Worm (Caenorhabditis elegans) whole organism, L4 larva: Measurements from ENCODE around the gene ZK945.4.

Source experiments
- D1046.2 ChIP-seq: fragments of 200-800 bp; sonication (Bioruptor generic); IDR thresholded peaks from 2 replicates; pipeline ENCODE4 v1.3.6; 2022; ENCODE audit warnings: missing genetic modification characterization, missing compliant biosample characterization
- F26F4.8 ChIP-seq: fragments of 200-800 bp; sonication (Bioruptor generic); conservative IDR thresholded peaks from 2 replicates; pipeline ENCODE4 v1.3.6; 2022; ENCODE audit warnings: missing genetic modification characterization, missing compliant biosample characterization
- F37D6.2 ChIP-seq: sonication (generic microtip); optimal IDR thresholded peaks from 2 replicates; lab custom pipeline; 2016; ENCODE audit warnings: mild to moderate bottlenecking, missing genetic modification characterization, missing compliant biosample characterization
- R02D3.7 ChIP-seq: fragments of 150-350 bp; sonication (generic microtip); optimal IDR thresholded peaks from 3 replicates; lab custom pipeline; 2014; ENCODE audit warnings: missing biosample characterization, missing genetic modification characterization
- Y105C5A.15 ChIP-seq: fragments of 200-800 bp; sonication (Bioruptor generic); IDR thresholded peaks from 2 replicates; pipeline ENCODE4 v1.3.6; 2022; ENCODE audit warnings: missing genetic modification characterization, missing compliant biosample characterization
- Y48G9A.11 ChIP-seq: fragments of 200-800 bp; sonication (Bioruptor generic); IDR thresholded peaks from 2 replicates; pipeline ENCODE4 v1.3.6; 2022; ENCODE audit warnings: missing genetic modification reagents, missing genetic modification characterization, missing compliant biosample characterization
- ama-1 ChIP-seq: fragments of 150-350 bp; optimal IDR thresholded peaks from 2 replicates; lab custom pipeline; 2014; ENCODE audit warnings: inconsistent platforms, mixed read lengths
- ceh-20 ChIP-seq: fragments of 200-800 bp; sonication (Bioruptor generic); IDR thresholded peaks from 2 replicates; pipeline ENCODE4 v1.3.6; 2022; ENCODE audit warnings: missing genetic modification reagents, missing genetic modification characterization, missing compliant biosample characterization
- ceh-62 ChIP-seq: sonication (generic microtip); optimal IDR thresholded peaks from 2 replicates; lab custom pipeline; 2017; ENCODE audit warnings: missing biosample characterization, missing genetic modification characterization
- ces-1 ChIP-seq: fragments of 150-350 bp; sonication (generic microtip); optimal IDR thresholded peaks from 4 replicates; lab custom pipeline; 2014; ENCODE audit warnings: missing biosample characterization, missing genetic modification reagents, missing genetic modification characterization
- daf-12 ChIP-seq: fragments of 150-350 bp; optimal IDR thresholded peaks from 2 replicates; lab custom pipeline; 2014; ENCODE audit warnings: missing biosample characterization, missing genetic modification reagents, missing genetic modification characterization
- daf-16 ChIP-seq, 3 experiments: sonication (generic microtip); optimal IDR thresholded peaks; 2 replicates each; lab custom pipeline; 2016 to 2017; ENCODE audit warnings: missing genetic modification characterization in 3 of 3, missing genetic modification reagents in 3 of 3, mild to moderate bottlenecking in 2 of 3, missing compliant biosample characterization in 2 of 3, missing biosample characterization in 1 of 3, moderate library complexity in 1 of 3
- daf-8 ChIP-seq: fragments of 200-800 bp; sonication (Bioruptor generic); IDR thresholded peaks from 2 replicates; pipeline ENCODE4 v1.3.6; 2022; ENCODE audit warnings: missing genetic modification characterization, missing compliant biosample characterization
- dmd-8 ChIP-seq: fragments of 200-800 bp; sonication (Bioruptor generic); IDR thresholded peaks from 2 replicates; pipeline ENCODE4 v1.3.6; 2022; ENCODE audit warnings: missing genetic modification characterization, missing compliant biosample characterization
- dmd-9 ChIP-seq: fragments of 200-800 bp; sonication (Bioruptor generic); IDR thresholded peaks from 2 replicates; pipeline ENCODE4 v1.3.6; 2022; ENCODE audit warnings: missing genetic modification reagents, missing genetic modification characterization, missing compliant biosample characterization
- duxl-1 ChIP-seq: sonication (generic microtip); optimal IDR thresholded peaks from 2 replicates; lab custom pipeline; 2016; ENCODE audit warnings: mild to moderate bottlenecking, missing genetic modification characterization, moderate library complexity, missing compliant biosample characterization; ENCODE audit not compliant: poor library complexity
- dve-1 ChIP-seq: sonication (generic microtip); optimal IDR thresholded peaks from 2 replicates; lab custom pipeline; 2017; ENCODE audit warnings: antibody characterized with exemption, mild to moderate bottlenecking, missing genetic modification characterization, missing compliant biosample characterization; ENCODE audit not compliant: insufficient read depth
- fkh-10 ChIP-seq: fragments of 150-350 bp; optimal IDR thresholded peaks from 2 replicates; lab custom pipeline; 2014; ENCODE audit warnings: missing biosample characterization, missing genetic modification reagents, missing genetic modification characterization
- fos-1 ChIP-seq: fragments of 150-350 bp; optimal IDR thresholded peaks from 2 replicates; lab custom pipeline; 2014; ENCODE audit warnings: missing biosample characterization, missing genetic modification characterization
- hlh-11 ChIP-seq: fragments of 200-800 bp; sonication (Bioruptor generic); optimal IDR thresholded peaks from 2 replicates; lab custom pipeline; 2018; ENCODE audit warnings: mild to moderate bottlenecking, missing genetic modification characterization, missing compliant biosample characterization
- hmg-1.1 ChIP-seq: fragments of 200-800 bp; sonication (Bioruptor generic); IDR thresholded peaks from 2 replicates; pipeline ENCODE4 v1.3.6; 2022; ENCODE audit warnings: missing genetic modification reagents, missing genetic modification characterization, missing compliant biosample characterization
- jun-1 ChIP-seq: fragments of 150-350 bp; optimal IDR thresholded peaks from 2 replicates; lab custom pipeline; 2014; ENCODE audit warnings: missing biosample characterization, missing genetic modification reagents, missing genetic modification characterization
- lin-29 ChIP-seq: fragments of 200-800 bp; sonication (Bioruptor generic); IDR thresholded peaks from 2 replicates; pipeline ENCODE4 v1.3.6; 2022; ENCODE audit warnings: missing genetic modification reagents, missing genetic modification characterization, missing compliant biosample characterization
- lin-38 ChIP-seq: fragments of 200-800 bp; sonication (Bioruptor generic); IDR thresholded peaks from 2 replicates; pipeline ENCODE4 v1.3.6; 2022; ENCODE audit warnings: missing genetic modification reagents, missing genetic modification characterization, missing compliant biosample characterization
- lir-3 ChIP-seq: sonication (generic microtip); optimal IDR thresholded peaks from 2 replicates; lab custom pipeline; 2016; ENCODE audit warnings: mild to moderate bottlenecking, missing genetic modification characterization, missing compliant biosample characterization
- mdt-29 ChIP-seq: fragments of 200-800 bp; sonication (Bioruptor generic); IDR thresholded peaks from 2 replicates; pipeline ENCODE4 v1.3.6; 2022; ENCODE audit warnings: missing genetic modification reagents, missing genetic modification characterization, missing compliant biosample characterization
- mep-1 ChIP-seq: fragments of 150-350 bp; sonication (generic microtip); optimal IDR thresholded peaks from 3 replicates; lab custom pipeline; 2014; ENCODE audit warnings: missing biosample characterization, missing genetic modification characterization
- mes-2 ChIP-seq: sonication (generic microtip); optimal IDR thresholded peaks from 2 replicates; lab custom pipeline; 2016; ENCODE audit warnings: missing genotype, mild to moderate bottlenecking, missing genetic modification characterization, missing compliant biosample characterization; ENCODE audit not compliant: poor library complexity, severe bottlenecking
- mxl-2 ChIP-seq: fragments of 200-800 bp; sonication (Bioruptor generic); conservative IDR thresholded peaks from 2 replicates; pipeline ENCODE4 v1.3.6; 2022; ENCODE audit warnings: missing genetic modification reagents, missing genetic modification characterization, missing compliant biosample characterization
- mxl-3 ChIP-seq: fragments of 200-800 bp; sonication (Bioruptor generic); optimal IDR thresholded peaks from 2 replicates; lab custom pipeline; 2018; ENCODE audit warnings: mild to moderate bottlenecking, missing genetic modification characterization, missing compliant biosample characterization
- nhr-10 ChIP-seq: fragments of 150-350 bp; optimal IDR thresholded peaks from 2 replicates; lab custom pipeline; 2014; ENCODE audit warnings: missing biosample characterization, missing genetic modification characterization
- nhr-102 ChIP-seq: sonication (generic microtip); optimal IDR thresholded peaks from 2 replicates; lab custom pipeline; 2016; ENCODE audit warnings: mild to moderate bottlenecking, missing genetic modification characterization, moderate library complexity, missing compliant biosample characterization
- nhr-11 ChIP-seq: fragments of 150-350 bp; optimal IDR thresholded peaks from 2 replicates; lab custom pipeline; 2014; ENCODE audit warnings: missing biosample characterization, missing genetic modification characterization
- nhr-237 ChIP-seq: sonication (generic microtip); optimal IDR thresholded peaks from 2 replicates; lab custom pipeline; 2017; ENCODE audit warnings: missing biosample characterization, missing genetic modification characterization
- nhr-41 ChIP-seq: fragments of 200-800 bp; sonication (Bioruptor generic); IDR thresholded peaks from 2 replicates; pipeline ENCODE4 v1.3.6; 2022; ENCODE audit warnings: missing genetic modification reagents, missing genetic modification characterization, missing compliant biosample characterization
- nhr-6 ChIP-seq: fragments of 150-350 bp; optimal IDR thresholded peaks from 2 replicates; lab custom pipeline; 2014; ENCODE audit warnings: missing biosample characterization, missing genetic modification characterization
- nhr-76 ChIP-seq: fragments of 150-350 bp; optimal IDR thresholded peaks from 2 replicates; lab custom pipeline; 2014; ENCODE audit warnings: missing biosample characterization, missing genetic modification characterization
- nhr-77 ChIP-seq: fragments of 150-350 bp; optimal IDR thresholded peaks from 2 replicates; lab custom pipeline; 2014; ENCODE audit warnings: missing biosample characterization, missing genetic modification characterization
- pha-4 ChIP-seq, 2 experiments: fragments of 150-350 bp in 1 of 2; fragments of 200-800 bp in 1 of 2; sonication (Bioruptor generic) in 1 of 2; IDR thresholded peaks in 1 of 2; optimal IDR thresholded peaks in 1 of 2; 2 replicates each; pipeline versions ENCODE4 v1.3.6 to Lab custom; 2014 to 2022; ENCODE audit warnings: missing genetic modification characterization in 2 of 2, missing genetic modification reagents in 2 of 2, missing biosample characterization in 1 of 2, missing compliant biosample characterization in 1 of 2
- php-3 ChIP-seq: fragments of 200-800 bp; sonication (Bioruptor generic); IDR thresholded peaks from 2 replicates; pipeline ENCODE4 v1.3.6; 2022; ENCODE audit warnings: missing genetic modification reagents, missing genetic modification characterization, missing compliant biosample characterization
- skn-1 ChIP-seq: fragments of 150-350 bp; optimal IDR thresholded peaks from 2 replicates; lab custom pipeline; 2014; ENCODE audit warnings: missing biosample characterization, missing genetic modification characterization
- spr-3 ChIP-seq: fragments of 200-800 bp; sonication (Bioruptor generic); optimal IDR thresholded peaks from 2 replicates; lab custom pipeline; 2018; ENCODE audit warnings: mild to moderate bottlenecking, missing genetic modification characterization, missing compliant biosample characterization
- tra-1 ChIP-seq: fragments of 200-800 bp; sonication (Bioruptor generic); IDR thresholded peaks from 2 replicates; pipeline ENCODE4 v1.3.6; 2022; ENCODE audit warnings: missing genetic modification reagents, missing genetic modification characterization, missing compliant biosample characterization
- unc-130 ChIP-seq: sonication (generic microtip); optimal IDR thresholded peaks from 2 replicates; lab custom pipeline; 2016; ENCODE audit warnings: missing genetic modification reagents, missing genetic modification characterization, missing compliant biosample characterization
- unc-39 ChIP-seq: sonication (generic microtip); optimal IDR thresholded peaks from 2 replicates; lab custom pipeline; 2017; ENCODE audit warnings: missing biosample characterization, missing genetic modification characterization
- vab-7 ChIP-seq: fragments of 200-800 bp; sonication (Bioruptor generic); IDR thresholded peaks from 2 replicates; pipeline ENCODE4 v1.3.6; 2022; ENCODE audit warnings: missing genetic modification reagents, missing genetic modification characterization, missing compliant biosample characterization
- zfp-2 ChIP-seq: sonication (generic microtip); optimal IDR thresholded peaks from 2 replicates; lab custom pipeline; 2016; ENCODE audit warnings: mild to moderate bottlenecking, missing genetic modification characterization, missing compliant biosample characterization

The ZK945.4 gene

ce11 chrII:10105604-10106003 lies at the start of gene ZK945.4:
TSS of gene ZK945.4 (minus strand) at chrII:10105704.
- TF ChIP-seq spr-3 (GFP tag; lab: Kevin White, UChicago), result no peak
- TF ChIP-seq lin-38 (GFP tag; lab: Robert Waterston, UW), result no peak
- no peak for TF ChIP-seq vab-7
- no peak for TF ChIP-seq mxl-3 (GFP tag; lab: Kevin White, UChicago)
- TF ChIP-seq nhr-237, result no peak
- TF ChIP-seq ama-1 (lab: Kevin White, UChicago), result no peak
- TF ChIP-seq unc-130 (GFP tag; lab: Kevin White, UChicago), result no peak
- no peak for TF ChIP-seq dmd-8 (GFP tag; lab: Robert Waterston, UW)
- no peak for TF ChIP-seq mxl-2 (GFP tag; lab: Robert Waterston, UW)
- TF ChIP-seq daf-16 (GFP tag; optimal IDR thresholded peaks at IDR 0.05; lab: Kevin White, UChicago), result no peak
- TF ChIP-seq daf-16 (tag; optimal IDR thresholded peaks at IDR 0.05; lab: Kevin White, UChicago), result no peak
- TF ChIP-seq nhr-77 (tag; lab: Kevin White, UChicago), result no peak
- TF ChIP-seq nhr-6 (tag; lab: Kevin White, UChicago), result no peak
- TF ChIP-seq mdt-29, result no peak
- TF ChIP-seq Y48G9A.11 (GFP tag; lab: Robert Waterston, UW), result no peak
- no peak for TF ChIP-seq nhr-102 (tag; lab: Kevin White, UChicago)
- no peak for TF ChIP-seq mes-2 (tag; lab: Kevin White, UChicago)
- TF ChIP-seq nhr-76 (tag; lab: Kevin White, UChicago), result no peak
- no peak for TF ChIP-seq fos-1
- TF ChIP-seq F37D6.2, result no peak
- no peak for TF ChIP-seq hmg-1.1 (GFP tag; lab: Robert Waterston, UW)

- no peak for TF ChIP-seq lin-29 (GFP tag; lab: Robert Waterston, UW)
- TF ChIP-seq duxl-1, result no peak
- TF ChIP-seq nhr-6 (tag; lab: Kevin White, UChicago), result no peak
- TF ChIP-seq ceh-62 (tag; lab: Kevin White, UChicago), result no peak
- no peak for TF ChIP-seq mep-1
- no peak for TF ChIP-seq php-3
- no peak for TF ChIP-seq F26F4.8 (GFP tag; lab: Robert Waterston, UW)
- TF ChIP-seq skn-1, result no peak
- TF ChIP-seq tra-1 (GFP tag; lab: Robert Waterston, UW), result no peak
- no peak for TF ChIP-seq nhr-77 (tag; lab: Kevin White, UChicago)
- TF ChIP-seq jun-1 (tag; lab: Kevin White, UChicago), result no peak
- TF ChIP-seq pha-4 (GFP tag; IDR thresholded peaks at IDR 0.05; lab: Robert Waterston, UW), result no peak
- TF ChIP-seq pha-4 (tag; optimal IDR thresholded peaks at IDR 0.05; lab: Kevin White, UChicago), result no peak
- no peak for TF ChIP-seq nhr-41 (GFP tag; lab: Robert Waterston, UW)
- TF ChIP-seq D1046.2 (GFP tag; lab: Robert Waterston, UW), result no peak
- TF ChIP-seq Y105C5A.15 (GFP tag; lab: Robert Waterston, UW), result no peak
- no peak for TF ChIP-seq zfp-2
- no peak for TF ChIP-seq dve-1 (tag; lab: Kevin White, UChicago)
- TF ChIP-seq nhr-237, result no peak
- TF ChIP-seq ceh-20 (GFP tag; lab: Robert Waterston, UW), result no peak
- TF ChIP-seq nhr-76 (tag; lab: Kevin White, UChicago), result no peak
These were observed 49.6 kb upstream of the ZK945.4 start, which contains the start of gene nlp-63 for ce11 chrII:10155106-10155505. TSS of gene nlp-63 (plus strand) at chrII:10155406.

ce11 chrII:10147502-10147901 lies 42.0 kb upstream of the ZK945.4 start:
- TF ChIP-seq nhr-10 (tag; lab: Kevin White, UChicago) (no peak), lir-3 (tag; lab: Kevin White, UChicago) (no peak), lin-29 (GFP tag; lab: Robert Waterston, UW) (no peak), php-3 (no peak), R02D3.7 (tag; lab: Kevin White, UChicago) (no peak), daf-12 (tag; lab: Kevin White, UChicago) (no peak), daf-8 (GFP tag; lab: Robert Waterston, UW) (no peak), Y48G9A.11 (GFP tag; lab: Robert Waterston, UW) (no peak), ces-1 (GFP tag; lab: Kevin White, UChicago) (no peak), dve-1 (tag; lab: Kevin White, UChicago) (no peak), hlh-11 (tag; lab: Kevin White, UChicago) (no peak), nhr-11 (no peak), fkh-10 (GFP tag; lab: Kevin White, UChicago) (no peak), dmd-9 (GFP tag; lab: Robert Waterston, UW) (no peak), mxl-3 (GFP tag; lab: Kevin White, UChicago) (no peak), unc-39 (no peak)
